Worm (Caenorhabditis elegans) whole organism, L4 larva: ENCODE results near the gene col-90.

Experiments
- T20F7.1 ChIP-seq: fragments of 200-800 bp; sonication (Bioruptor generic); optimal IDR thresholded peaks from 2 replicates; lab custom pipeline; 2018; ENCODE audit warnings: mild to moderate bottlenecking, missing genetic modification characterization, missing compliant biosample characterization
- arid-1 ChIP-seq: fragments of 200-800 bp; sonication (Bioruptor generic); conservative IDR thresholded peaks from 2 replicates; pipeline ENCODE4 v1.3.6; 2022; ENCODE audit warnings: missing genetic modification reagents, missing genetic modification characterization, missing compliant biosample characterization
- ces-1 ChIP-seq: fragments of 150-350 bp; sonication (generic microtip); optimal IDR thresholded peaks from 4 replicates; lab custom pipeline; 2014; ENCODE audit warnings: missing biosample characterization, missing genetic modification reagents, missing genetic modification characterization
- cey-2 ChIP-seq: sonication (generic microtip); optimal IDR thresholded peaks from 3 replicates; lab custom pipeline; 2017; ENCODE audit warnings: missing genetic modification characterization, mild to moderate bottlenecking, missing compliant biosample characterization, antibody characterized with exemption, borderline replicate concordance; ENCODE audit not compliant: insufficient read depth
- duxl-1 ChIP-seq: sonication (generic microtip); optimal IDR thresholded peaks from 2 replicates; lab custom pipeline; 2016; ENCODE audit warnings: mild to moderate bottlenecking, missing genetic modification characterization, moderate library complexity, missing compliant biosample characterization; ENCODE audit not compliant: poor library complexity
- gei-8 ChIP-seq: fragments of 200-800 bp; sonication (Bioruptor generic); optimal IDR thresholded peaks from 2 replicates; lab custom pipeline; 2018; ENCODE audit warnings: mild to moderate bottlenecking, missing genetic modification characterization, missing compliant biosample characterization
- hlh-11 ChIP-seq: fragments of 200-800 bp; sonication (Bioruptor generic); optimal IDR thresholded peaks from 2 replicates; lab custom pipeline; 2018; ENCODE audit warnings: mild to moderate bottlenecking, missing genetic modification characterization, missing compliant biosample characterization
- lim-7 ChIP-seq: fragments of 200-800 bp; sonication (Bioruptor generic); IDR thresholded peaks from 2 replicates; pipeline ENCODE4 v1.3.6; 2022; ENCODE audit warnings: missing genetic modification characterization, missing compliant biosample characterization
- lin-39 ChIP-seq: fragments of 150-350 bp; optimal IDR thresholded peaks from 2 replicates; lab custom pipeline; 2014; ENCODE audit warnings: missing biosample characterization, missing genetic modification reagents, missing genetic modification characterization
- mxl-2 ChIP-seq: fragments of 200-800 bp; sonication (Bioruptor generic); conservative IDR thresholded peaks from 2 replicates; pipeline ENCODE4 v1.3.6; 2022; ENCODE audit warnings: missing genetic modification reagents, missing genetic modification characterization, missing compliant biosample characterization
- nhr-28 ChIP-seq: fragments of 150-350 bp; optimal IDR thresholded peaks from 2 replicates; lab custom pipeline; 2014; ENCODE audit warnings: missing biosample characterization, missing genetic modification characterization
- nhr-48 ChIP-seq: sonication (generic microtip); optimal IDR thresholded peaks from 2 replicates; lab custom pipeline; 2016; ENCODE audit warnings: mild to moderate bottlenecking, missing genetic modification characterization, missing compliant biosample characterization
- snpc-1.2 ChIP-seq: fragments of 200-800 bp; sonication (Bioruptor generic); IDR thresholded peaks from 2 replicates; pipeline ENCODE4 v1.3.6; 2022; ENCODE audit warnings: missing genetic modification reagents, missing genetic modification characterization, missing compliant biosample characterization
- vab-7 ChIP-seq: fragments of 200-800 bp; sonication (Bioruptor generic); IDR thresholded peaks from 2 replicates; pipeline ENCODE4 v1.3.6; 2022; ENCODE audit warnings: missing genetic modification reagents, missing genetic modification characterization, missing compliant biosample characterization

col-90 gene

DNA sequence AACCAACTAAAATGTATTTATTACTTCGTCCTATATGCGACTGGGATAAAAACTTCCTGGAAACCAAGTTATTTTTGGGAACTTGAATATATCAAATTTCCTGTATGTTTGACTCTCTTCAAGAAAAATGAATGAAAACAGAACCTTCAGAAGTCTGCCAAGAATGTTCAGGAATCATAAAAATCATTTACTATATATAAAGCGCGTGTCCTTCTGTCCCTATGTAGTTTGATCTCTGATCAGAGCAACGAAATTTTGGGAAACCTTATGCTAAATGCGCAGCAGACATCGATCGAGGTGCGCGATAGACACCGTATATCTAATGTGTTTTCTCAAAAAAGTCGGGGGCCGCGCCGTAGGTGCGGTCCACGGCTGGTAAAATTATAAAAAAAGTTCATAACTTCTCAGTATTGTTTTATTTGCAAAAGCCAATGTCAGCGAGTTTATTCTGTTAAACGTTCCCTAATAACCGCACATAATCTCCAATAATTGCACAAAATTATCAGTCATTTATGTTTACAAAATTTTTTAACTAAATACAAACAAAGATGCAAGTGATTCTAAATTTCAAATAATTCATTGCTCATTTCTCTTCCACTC, 48.9 kb downstream of the col-90 start:
- TF ChIP-seq lin-39 (tag; lab: Kevin White, UChicago), result no peak
- TF ChIP-seq T20F7.1 (GFP tag; lab: Kevin White, UChicago), result no peak
- TF ChIP-seq gei-8 (GFP tag; lab: Kevin White, UChicago), result no peak
- TF ChIP-seq cey-2, result no peak
- TF ChIP-seq snpc-1.2 (GFP tag; lab: Robert Waterston, UW), result no peak
- TF ChIP-seq mxl-2 (GFP tag; lab: Robert Waterston, UW), result no peak
- no peak for TF ChIP-seq arid-1 (GFP tag; lab: Robert Waterston, UW)
- no peak for TF ChIP-seq nhr-28 (tag; lab: Kevin White, UChicago)
- no peak for TF ChIP-seq ces-1 (GFP tag; lab: Kevin White, UChicago)
- no peak for TF ChIP-seq hlh-11 (tag; lab: Kevin White, UChicago)
- TF ChIP-seq vab-7 (GFP tag; lab: Robert Waterston, UW), result no peak
- TF ChIP-seq lim-7, result no peak
- no peak for TF ChIP-seq nhr-48 (tag; lab: Kevin White, UChicago)
- no peak for TF ChIP-seq duxl-1 (tag; lab: Kevin White, UChicago)
